Worm (Caenorhabditis elegans): ENCODE results near the gene uvs-1.

uvs-1 gene

ce11 chrV:7804064-7804800 lies at the start of gene uvs-1:
Gene uvs-1, minus strand, starts transcription at chrV:7804208.
- TF ChIP-seq mxl-1 (tag; optimal IDR thresholded peaks at IDR 0.05) (no peak), madf-6 (GFP tag; IDR thresholded peaks at IDR 0.05) (peak; percentile 93), snpc-3.4 (tag; optimal IDR thresholded peaks at IDR 0.05) (no peak), ZK185.1 (tag; optimal IDR thresholded peaks at IDR 0.05; ENCODE audit: poor library complexity, severe bottlenecking) (no peak), sptf-2 (GFP tag; optimal IDR thresholded peaks at IDR 0.05) (no peak), nfyb-1 (GFP tag; IDR thresholded peaks at IDR 0.05) (no peak), K12H6.12 (tag; optimal IDR thresholded peaks at IDR 0.05) (peak; percentile 67), pha-4 (tag; optimal IDR thresholded peaks at IDR 0.05) (no peak), zfh-2 (GFP tag; conservative IDR thresholded peaks at IDR 0.05) (no peak; the same call in none of the 2 replicates), ceh-27 (GFP tag; optimal IDR thresholded peaks at IDR 0.05) (peak; percentile 51), ztf-26 (tag; optimal IDR thresholded peaks at IDR 0.05) (no peak), ztf-22 (GFP tag; optimal IDR thresholded peaks at IDR 0.05) (no peak), lin-40 (tag; optimal IDR thresholded peaks at IDR 0.05) (no peak), dox-1 (GFP tag; IDR thresholded peaks at IDR 0.05) (peak; percentile 73; the same call in 1 of the 2 replicates), F33H1.4 (GFP tag; IDR thresholded peaks at IDR 0.05) (peak; percentile 65), hlh-26 (GFP tag; conservative IDR thresholded peaks at IDR 0.05) (no peak), pbrm-1 (GFP tag; IDR thresholded peaks at IDR 0.05) (0 out of 2 replicates have a peak, but pooled peaks have one; percentile 42), D2030.7 (GFP tag; IDR thresholded peaks at IDR 0.05) (peak; percentile 68), rec-8 (tag; optimal IDR thresholded peaks at IDR 0.05) (no peak), atf-7 (tag; optimal IDR thresholded peaks at IDR 0.05) (no peak), B0336.3 (GFP tag; IDR thresholded peaks at IDR 0.05) (peak; percentile 49; the same call in 1 of the 2 replicates), ztf-18 (tag; optimal IDR thresholded peaks at IDR 0.05) (peak; percentile 32), ceh-100 (GFP tag; IDR thresholded peaks at IDR 0.05) (peak; percentile 25; the same call in 1 of the 2 replicates), nfya-1 (tag; optimal IDR thresholded peaks at IDR 0.05; ENCODE audit: borderline replicate concordance, insufficient read depth) (no peak), cebp-1 (GFP tag; IDR thresholded peaks at IDR 0.05) (no peak), cebp-1 (tag; optimal IDR thresholded peaks at IDR 0.05) (peak; percentile 61), mel-28 (tag; optimal IDR thresholded peaks at IDR 0.05; ENCODE audit: borderline replicate concordance) (no peak), lin-54 (GFP tag; optimal IDR thresholded peaks at IDR 0.05) (peak; percentile 23), dpff-1 (tag; optimal IDR thresholded peaks at IDR 0.05) (no peak), attf-6 (GFP tag; IDR thresholded peaks at IDR 0.05) (peak; percentile 52; the same call in 1 of the 2 replicates), B0019.2 (GFP tag; conservative IDR thresholded peaks at IDR 0.05) (no peak), hmg-1.2 (GFP tag; IDR thresholded peaks at IDR 0.05) (peak; percentile 37), sea-2 (GFP tag; IDR thresholded peaks at IDR 0.05) (no peak), Y67H2A.10 (GFP tag; conservative IDR thresholded peaks at IDR 0.05) (peak; percentile 56; the same call in 1 of the 2 replicates), mcd-1 (GFP tag; IDR thresholded peaks at IDR 0.05) (peak; percentile 83), tbx-9 (tag; optimal IDR thresholded peaks at IDR 0.05; ENCODE audit: borderline replicate concordance) (no peak), ztf-25 (GFP tag; IDR thresholded peaks at IDR 0.05) (no peak), K11D2.4 (GFP tag; IDR thresholded peaks at IDR 0.05) (no peak), C17E4.6 (GFP tag; IDR thresholded peaks at IDR 0.05) (0 out of 2 replicates have a peak, but pooled peaks have one; percentile 28), lin-35 (GFP tag; optimal IDR thresholded peaks at IDR 0.05) (peak in 1 of 3 experiments; percentile 38), akir-1 (GFP tag; optimal IDR thresholded peaks at IDR 0.05) (no peak), madf-3 (GFP tag; IDR thresholded peaks at IDR 0.05) (peak; percentile 73; the same call in 1 of the 2 replicates), rpc-1 (optimal IDR thresholded peaks at IDR 0.05) (no peak), rpc-1 (tag; optimal IDR thresholded peaks at IDR 0.05) (no peak), snpc-1.3 (tag; optimal IDR thresholded peaks at IDR 0.05; ENCODE audit: insufficient read depth) (no peak), nhr-120 (GFP tag; IDR thresholded peaks at IDR 0.05) (no peak), dpl-1 (GFP tag; optimal IDR thresholded peaks at IDR 0.05) (peak; percentile 51)
